Fruit fly (Drosophila melanogaster): ENCODE data around the gene CG3285.

CG3285 gene

dm6 chr2L:3353791-3354190 is 23.1 kb downstream of the CG3285 start:
- TF ChIP-seq CG8478 (optimal IDR thresholded peaks at IDR 0.05) (no peak), CTCF (optimal IDR thresholded peaks at IDR 0.05) (no peak)

DNA sequence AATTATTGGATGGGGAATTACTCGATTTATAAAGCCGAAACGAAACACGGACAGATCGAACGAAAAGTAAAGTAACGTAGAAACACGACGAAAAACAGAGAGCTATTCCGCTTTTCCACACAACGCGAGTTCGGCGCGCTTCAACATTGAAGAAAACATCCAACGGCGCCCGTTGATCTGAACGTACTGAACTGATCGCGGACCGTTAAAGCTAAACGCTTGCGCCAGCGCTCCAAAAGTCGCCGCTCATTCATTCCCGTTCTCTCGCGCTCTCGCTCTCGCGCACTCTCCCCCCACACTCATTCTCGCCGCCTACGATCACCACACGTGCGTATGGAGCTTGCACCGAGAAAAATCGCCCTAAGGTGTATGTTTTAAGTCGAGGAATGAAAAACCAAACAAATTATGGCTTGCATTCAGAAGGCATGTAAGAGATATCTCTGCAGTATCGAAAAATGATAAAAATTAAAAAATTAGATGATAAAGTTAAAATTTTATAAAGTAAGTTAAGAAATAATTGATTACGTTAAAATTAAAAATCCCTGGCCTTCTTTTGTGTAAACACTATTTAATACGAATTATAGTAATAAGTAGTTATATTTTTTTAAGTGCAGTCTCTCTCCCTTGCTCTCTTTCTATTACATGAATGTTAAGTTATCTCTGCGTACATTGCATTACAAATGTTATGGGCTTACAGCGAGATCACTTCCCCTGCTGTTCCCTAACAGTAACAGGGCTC is 24.1 kb downstream of the CG3285 start, which contains the start of gene E23:
Gene E23 (minus strand): TSS at position 188 of the 739 bp plus-strand sequence.
- no peak for TF ChIP-seq CTCF (optimal IDR thresholded peaks at IDR 0.05)
- TF ChIP-seq CG8478 (optimal IDR thresholded peaks at IDR 0.05) = no peak

dm6 chr2L:3355791-3356190 is 25.1 kb downstream of the CG3285 start:
- TF ChIP-seq CG8478 (optimal IDR thresholded peaks at IDR 0.05) (no peak), CTCF (optimal IDR thresholded peaks at IDR 0.05) (no peak)

- TF ChIP-seq CTCF (optimal IDR thresholded peaks at IDR 0.05) = no peak
- TF ChIP-seq CG8478 (optimal IDR thresholded peaks at IDR 0.05) = no peak
Observed at dm6 chr2L:3356193-3356645, 25.5 kb downstream of the CG3285 start.

DNA sequence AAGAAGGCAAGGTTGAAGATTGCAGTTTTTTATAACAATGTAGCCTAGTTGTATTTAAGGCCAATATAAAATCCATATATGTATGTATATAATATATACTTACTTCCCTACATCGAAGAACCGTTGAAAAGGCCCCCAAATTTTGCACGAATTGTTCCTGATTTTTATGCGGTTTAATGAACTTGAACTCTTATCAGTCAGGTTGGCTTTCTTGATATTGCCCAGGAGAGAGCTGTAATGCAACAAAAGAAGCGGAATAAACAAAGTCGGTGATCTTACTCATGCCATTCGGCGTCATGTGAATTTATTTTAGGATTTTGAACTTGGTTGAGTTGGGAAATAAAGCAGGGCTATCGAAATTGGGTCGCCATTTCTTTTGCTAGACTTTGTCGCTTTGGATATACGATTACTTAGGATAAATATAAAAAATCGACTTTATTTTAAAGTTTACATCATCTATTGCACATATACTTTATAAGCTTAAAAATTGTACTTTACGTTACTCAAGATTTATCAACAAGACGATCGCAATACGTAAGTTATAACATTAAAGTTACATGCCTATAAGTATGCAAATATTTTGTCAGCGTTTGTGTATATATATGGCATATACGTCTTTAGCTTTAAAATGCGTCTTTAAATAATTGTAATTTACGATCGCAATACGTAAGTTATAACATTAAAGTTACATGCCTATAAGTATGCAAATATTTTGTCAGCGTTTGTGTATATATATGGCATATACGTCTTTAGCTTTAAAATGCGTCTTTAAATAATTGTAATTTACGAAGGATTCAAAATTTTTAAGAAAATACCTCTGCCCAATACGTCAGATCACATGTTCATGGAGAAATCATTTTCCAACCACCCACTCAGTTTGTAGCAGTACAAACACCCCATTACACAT is 26.3 kb downstream of the CG3285 start, which contains the start of gene CG8838:
Gene CG8838 (plus strand): TSS at position 857 of the 907 bp plus-strand sequence.
- no peak for TF ChIP-seq CTCF (optimal IDR thresholded peaks at IDR 0.05)
- TF ChIP-seq CG8478 (optimal IDR thresholded peaks at IDR 0.05) = no peak

DNA sequence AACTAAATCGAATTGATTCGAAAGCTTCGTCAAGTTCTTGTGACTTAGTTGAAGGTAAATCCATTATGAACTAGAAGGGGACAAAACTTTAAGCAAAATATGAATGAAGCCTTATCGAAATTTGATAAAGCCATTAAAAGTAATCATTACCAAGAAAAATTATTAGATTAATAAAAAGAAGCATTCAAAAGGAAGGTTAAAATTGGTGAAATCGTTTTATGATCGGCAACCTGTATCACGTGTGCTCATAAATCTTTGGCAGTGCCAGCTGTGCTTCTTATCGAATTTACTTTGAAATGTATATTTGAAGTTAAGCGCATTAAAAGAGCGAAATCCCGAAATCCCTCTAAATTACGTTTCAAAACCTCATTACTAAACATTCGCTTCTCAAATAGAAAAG is 31.1 kb downstream of the CG3285 start:
- no peak for TF ChIP-seq CG8478 (optimal IDR thresholded peaks at IDR 0.05)
- no peak for TF ChIP-seq CTCF (optimal IDR thresholded peaks at IDR 0.05)

DNA sequence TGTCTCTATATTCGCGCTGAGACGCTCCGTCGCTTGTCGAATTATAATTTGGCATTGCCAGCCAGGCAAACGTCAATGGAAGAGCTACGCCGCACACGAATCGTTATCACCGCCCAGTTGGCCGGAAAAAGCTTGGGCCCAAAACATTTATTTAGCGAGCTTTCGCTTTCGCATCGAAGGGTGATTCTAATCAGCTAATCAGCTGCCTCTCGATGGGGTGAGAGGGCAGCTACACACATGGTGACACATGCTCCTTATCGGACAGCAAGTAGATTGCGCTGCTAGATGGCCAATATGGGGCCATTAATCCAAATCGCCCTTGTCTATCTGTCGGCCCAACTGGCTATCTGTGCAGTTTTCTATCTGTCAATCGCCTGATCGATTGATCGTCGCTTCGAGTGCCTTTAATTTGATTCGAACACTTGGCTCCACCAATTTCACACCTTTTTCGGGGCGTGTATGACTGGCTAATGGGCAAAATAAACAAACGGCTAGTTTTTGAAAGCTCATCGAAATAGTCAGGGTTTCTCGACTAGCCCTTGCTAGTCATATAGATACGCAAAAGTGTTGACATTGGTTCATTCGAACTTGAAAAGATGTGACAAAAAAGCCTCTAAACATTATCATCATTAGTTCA is 35.4 kb downstream of the CG3285 start:
- no peak for TF ChIP-seq CG8478 (optimal IDR thresholded peaks at IDR 0.05)
- TF ChIP-seq CTCF (optimal IDR thresholded peaks at IDR 0.05) = no peak

DNA sequence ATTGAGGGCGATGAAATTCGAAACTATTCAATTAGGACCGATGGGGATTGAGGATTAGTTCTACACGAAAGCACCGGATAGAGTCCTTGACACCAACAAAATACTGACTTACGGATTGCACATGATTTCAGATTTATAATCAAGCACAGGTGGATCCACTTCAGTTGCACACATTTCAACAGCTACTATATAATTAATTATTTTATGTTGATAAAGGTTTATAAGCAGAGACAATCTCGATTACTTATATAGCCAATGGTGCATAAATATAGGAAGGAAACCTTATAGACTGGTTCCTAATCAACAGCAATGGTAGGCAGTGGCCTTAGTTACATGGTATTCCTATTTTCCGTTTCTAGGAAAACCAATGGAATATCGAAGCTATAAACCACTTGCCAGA is 37.7 kb downstream of the CG3285 start:
- no peak for TF ChIP-seq CG8478 (optimal IDR thresholded peaks at IDR 0.05)
- no peak for TF ChIP-seq CTCF (optimal IDR thresholded peaks at IDR 0.05)

DNA sequence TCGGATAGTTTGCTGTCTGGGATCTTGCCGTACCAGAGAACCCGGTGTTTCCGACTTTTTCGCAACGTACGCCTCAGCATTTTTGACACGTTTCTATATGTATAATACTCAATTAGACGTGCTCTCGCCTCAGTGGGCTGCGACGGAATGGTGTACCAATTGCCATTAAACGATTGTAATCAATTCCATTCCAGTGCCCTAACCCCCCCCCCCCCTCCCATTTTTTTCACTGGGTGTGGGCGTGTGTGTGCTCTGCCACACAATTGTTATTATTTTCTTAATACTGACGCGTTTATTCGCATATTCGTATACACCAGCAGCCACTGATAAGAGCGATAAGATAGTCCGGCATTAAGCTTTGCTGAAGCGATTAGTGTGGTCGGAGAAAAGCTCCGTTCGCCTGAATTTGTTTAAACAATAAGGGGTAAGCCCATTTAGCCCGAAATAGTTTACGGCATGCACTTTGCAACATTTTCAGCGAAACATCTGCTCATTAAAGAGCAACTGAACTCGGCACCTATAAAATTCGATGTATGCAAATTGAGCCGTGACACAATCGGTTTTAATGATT is 38.4 kb downstream of the CG3285 start:
- TF ChIP-seq CG8478 (optimal IDR thresholded peaks at IDR 0.05) = no peak
- TF ChIP-seq CTCF (optimal IDR thresholded peaks at IDR 0.05) = no peak

DNA sequence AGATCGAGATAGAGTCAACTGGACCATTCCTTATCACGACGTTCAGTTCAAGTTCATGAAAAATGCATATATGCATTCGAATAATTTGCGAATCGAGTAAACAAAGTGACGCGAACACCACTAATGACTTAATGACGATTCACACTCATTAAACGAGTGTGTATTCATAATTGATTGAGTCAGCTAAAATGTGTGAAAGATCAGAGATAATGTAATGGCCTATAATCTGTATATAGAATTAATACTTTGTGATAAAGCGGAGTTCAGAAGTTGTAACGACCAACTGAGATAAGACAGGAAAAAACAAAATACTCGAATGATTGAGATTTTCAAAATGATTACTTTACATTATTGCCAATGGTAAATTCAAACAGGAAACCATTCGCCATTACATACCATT is 39.1 kb downstream of the CG3285 start:
- TF ChIP-seq CTCF (optimal IDR thresholded peaks at IDR 0.05) (no peak), CG8478 (optimal IDR thresholded peaks at IDR 0.05) (no peak)

- no peak for TF ChIP-seq CG8478 (optimal IDR thresholded peaks at IDR 0.05)
- TF ChIP-seq CTCF (optimal IDR thresholded peaks at IDR 0.05) = no peak
Observed at dm6 chr2L:3370920-3371319, 40.2 kb downstream of the CG3285 start.

DNA sequence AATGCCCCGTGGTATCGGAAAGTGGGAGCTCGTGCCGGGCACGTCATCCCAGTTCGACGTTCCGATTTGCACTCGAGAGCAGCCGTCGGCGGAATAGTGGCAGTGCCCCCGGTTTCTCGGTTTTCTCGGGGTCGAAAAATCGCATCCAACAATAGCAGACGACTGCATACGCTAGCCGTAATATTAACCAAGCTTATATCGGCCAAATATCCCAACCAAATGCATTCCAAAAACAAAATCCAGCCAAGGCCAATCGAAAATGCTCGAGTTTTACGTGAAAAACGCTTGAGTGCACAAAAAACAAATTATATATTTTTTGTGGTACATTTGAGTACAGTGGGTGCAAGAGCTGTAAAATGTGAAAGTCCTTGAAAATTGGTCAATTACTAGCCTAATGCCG is 40.6 kb downstream of the CG3285 start:
- TF ChIP-seq CTCF (optimal IDR thresholded peaks at IDR 0.05) = no peak

DNA sequence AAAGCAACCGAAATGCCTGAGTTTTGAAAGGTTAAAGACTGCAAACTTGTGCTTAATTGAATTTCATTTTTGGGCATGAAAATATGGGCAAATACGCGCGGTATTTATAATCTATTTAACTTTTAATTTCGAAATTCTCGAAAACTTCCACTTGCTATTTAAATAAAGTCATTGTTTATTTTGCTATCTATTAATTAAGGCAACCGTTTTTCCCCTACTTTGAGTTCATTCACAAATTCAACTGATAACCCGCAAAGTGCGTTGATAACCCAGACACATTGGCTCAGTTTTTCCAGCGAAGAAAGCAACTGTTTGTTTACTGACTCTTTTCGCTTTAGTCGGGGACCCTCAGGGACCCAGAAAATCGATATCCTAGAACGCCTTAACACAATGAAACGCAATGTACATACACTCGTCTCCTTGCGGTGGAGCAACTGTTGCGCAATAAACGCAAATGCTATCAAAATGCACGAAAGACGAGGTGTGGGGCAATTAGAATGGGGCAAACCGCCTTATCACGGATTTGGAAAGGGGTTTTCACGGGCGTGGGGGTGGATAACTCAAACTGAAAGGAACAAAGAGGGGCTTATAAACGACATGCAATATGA is 41.2 kb downstream of the CG3285 start:
- no peak for TF ChIP-seq CG8478 (optimal IDR thresholded peaks at IDR 0.05)
- no peak for TF ChIP-seq CTCF (optimal IDR thresholded peaks at IDR 0.05)

DNA sequence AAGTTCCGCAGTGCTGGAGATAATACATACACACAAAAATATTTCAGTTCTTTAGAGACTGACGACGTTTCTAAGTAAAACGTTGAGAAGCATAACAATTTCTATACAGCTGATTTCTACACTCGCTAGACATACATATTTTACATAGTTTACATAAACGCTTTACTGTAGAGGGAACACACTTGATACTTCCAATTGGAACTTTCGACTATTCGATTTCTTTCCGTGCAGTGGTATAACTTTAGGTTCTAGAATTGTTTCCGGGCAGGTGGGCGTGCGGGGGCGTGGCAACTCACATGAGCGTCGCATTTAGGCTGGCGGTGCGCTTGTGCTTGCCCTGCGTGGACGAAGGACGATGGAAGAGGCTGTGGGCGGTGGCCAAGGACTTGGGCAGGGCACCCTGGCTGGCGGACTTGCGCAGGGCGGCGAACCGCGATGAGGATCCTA is 41.8 kb downstream of the CG3285 start:
- peak in 1 of 2 experiments; percentile 30 for TF ChIP-seq CTCF (optimal IDR thresholded peaks at IDR 0.05)
- TF ChIP-seq CG8478 (optimal IDR thresholded peaks at IDR 0.05) = no peak

Data from S2 (cell line).